Fruit fly (Drosophila melanogaster): Measurements from ENCODE around the gene CG1647.

Gene CG1647

dm6 chr3R:28831626-28832267 lies 11.7 kb downstream of the CG1647 start, which contains the start of gene WASp (continued):
- TF ChIP-seq CG33213 (GFP tag; optimal IDR thresholded peaks at IDR 0.05) (peak; percentile 94), cad (GFP tag; optimal IDR thresholded peaks at IDR 0.05) (no peak), ken (GFP tag; IDR thresholded peaks at IDR 0.05) (peak; percentile 58; the same call in 1 of the 3 replicates), wdn (GFP tag; IDR thresholded peaks at IDR 0.05) (0 out of 2 replicates have a peak, but pooled peaks have one; percentile 46), CG8281 (tag; optimal IDR thresholded peaks at IDR 0.05) (no peak), eve (GFP tag; optimal IDR thresholded peaks at IDR 0.05) (no peak), CG2678 (tag; optimal IDR thresholded peaks at IDR 0.05) (no peak), danr (GFP tag; IDR thresholded peaks at IDR 0.05) (no peak), Taf1 (GFP tag; IDR thresholded peaks at IDR 0.05) (no peak), Ada2b (GFP tag; IDR thresholded peaks at IDR 0.05) (0 out of 2 replicates have a peak, but pooled peaks have one; percentile 33), klu (GFP tag; IDR thresholded peaks at IDR 0.05) (no peak), gro (GFP tag; optimal IDR thresholded peaks at IDR 0.05) (no peak), NK7.1 (GFP tag; optimal IDR thresholded peaks at IDR 0.05) (peak; percentile 63), ro (GFP tag; IDR thresholded peaks at IDR 0.05) (no peak), Hr39 (optimal IDR thresholded peaks at IDR 0.05) (no peak), CG17385 (GFP tag; optimal IDR thresholded peaks at IDR 0.05) (no peak), CG6765 (GFP tag; optimal IDR thresholded peaks at IDR 0.05) (peak; percentile 37), BEAF-32 (GFP tag; optimal IDR thresholded peaks at IDR 0.05) (peak; percentile 73), NfI (GFP tag; optimal IDR thresholded peaks at IDR 0.05) (peak; percentile 90), Lpt (GFP tag; optimal IDR thresholded peaks at IDR 0.05) (no peak), CG7928 (GFP tag; optimal IDR thresholded peaks at IDR 0.05) (no peak), psq (GFP tag; optimal IDR thresholded peaks at IDR 0.05) (no peak), CG12391 (tag; optimal IDR thresholded peaks at IDR 0.05) (peak; percentile 73), Sin3A (optimal IDR thresholded peaks at IDR 0.05) (peak; percentile 53), CG1647 (GFP tag; optimal IDR thresholded peaks at IDR 0.05) (peak; percentile 70), CG8924 (tag; optimal IDR thresholded peaks at IDR 0.05) (peak; percentile 49), E2f1 (GFP tag; IDR thresholded peaks at IDR 0.05) (peak; percentile 66), CG2116 (GFP tag; optimal IDR thresholded peaks at IDR 0.05) (peak; percentile 86), unpg (GFP tag; optimal IDR thresholded peaks at IDR 0.05) (peak; percentile 79), ind (GFP tag; optimal IDR thresholded peaks at IDR 0.05) (no peak), ase (GFP tag; IDR thresholded peaks at IDR 0.05) (peak; percentile 44; the same call in 1 of the 3 replicates), CG32532 (GFP tag; IDR thresholded peaks at IDR 0.05) (peak; percentile 74), CG1603 (tag; optimal IDR thresholded peaks at IDR 0.05) (no peak), CG11247 (GFP tag; IDR thresholded peaks at IDR 0.05) (peak; percentile 67), kah (GFP tag; optimal IDR thresholded peaks at IDR 0.05) (no peak), trh (GFP tag; optimal IDR thresholded peaks at IDR 0.05) (peak; percentile 63), Rfx (GFP tag; IDR thresholded peaks at IDR 0.05) (peak; percentile 86), Hmx (GFP tag; optimal IDR thresholded peaks at IDR 0.05) (no peak), sna (GFP tag; IDR thresholded peaks at IDR 0.05; ENCODE audit: partially characterized antibody) (no peak), fd3F (GFP tag; optimal IDR thresholded peaks at IDR 0.05) (peak; percentile 49), kni (GFP tag; optimal IDR thresholded peaks at IDR 0.05) (no peak), D (optimal IDR thresholded peaks at IDR 0.05) (no peak), D (GFP tag; optimal IDR thresholded peaks at IDR 0.05) (peak; percentile 48), CG34376 (GFP tag; optimal IDR thresholded peaks at IDR 0.05) (peak; percentile 40), Nf-YA (GFP tag; IDR thresholded peaks at IDR 0.05) (peak; percentile 46; the same call in 1 of the 2 replicates), mld (GFP tag; IDR thresholded peaks at IDR 0.05; ENCODE audit: partially characterized antibody) (no peak), CG4282 (GFP tag; optimal IDR thresholded peaks at IDR 0.05) (peak; percentile 56), Dp (GFP tag; optimal IDR thresholded peaks at IDR 0.05) (peak; percentile 63), CG15011 (GFP tag; optimal IDR thresholded peaks at IDR 0.05) (peak; percentile 32), CG2199 (GFP tag; IDR thresholded peaks at IDR 0.05) (0 out of 3 replicates have a peak, but pooled peaks have one; percentile 53), ac (GFP tag; optimal IDR thresholded peaks at IDR 0.05) (no peak)
